Fruit fly (Drosophila melanogaster) whole organism, wandering third instar larva: ENCODE data around the gene Tps1.

Source experiments
- Abd-B ChIP-seq: fragments of >200 bp; optimal IDR thresholded peaks from 2 replicates; lab custom pipeline; 2017; ENCODE audit warnings: missing biosample characterization, missing genetic modification characterization
- CG32264 ChIP-seq: fragments of 200-800 bp; sonication (Bioruptor generic); optimal IDR thresholded peaks from 2 replicates; lab custom pipeline; 2016; ENCODE audit warnings: missing biosample characterization, missing genetic modification characterization
- CG9705 ChIP-seq: fragments of 200-800 bp; sonication (Bioruptor generic); optimal IDR thresholded peaks from 2 replicates; lab custom pipeline; 2018; ENCODE audit warnings: missing biosample characterization, mild to moderate bottlenecking, missing genetic modification characterization
- CrebA ChIP-seq: fragments of 200-800 bp; sonication (Bioruptor generic); optimal IDR thresholded peaks from 2 replicates; lab custom pipeline; 2016; ENCODE audit warnings: missing biosample characterization, mild to moderate bottlenecking, missing genetic modification characterization, borderline replicate concordance
- Dfd ChIP-seq: fragments of >200 bp; optimal IDR thresholded peaks from 2 replicates; lab custom pipeline; 2017; ENCODE audit warnings: missing biosample characterization, missing genetic modification characterization
- Dif ChIP-seq: fragments of 200-275, 200-300 bp; sonication (Bioruptor generic); optimal IDR thresholded peaks from 2 replicates; lab custom pipeline; 2018; ENCODE audit warnings: missing biosample characterization, missing genetic modification characterization; ENCODE audit not compliant: partially characterized antibody
- GATAd ChIP-seq: sonication (Bioruptor generic); optimal IDR thresholded peaks from 2 replicates; lab custom pipeline; 2016; ENCODE audit warnings: missing biosample characterization, missing genetic modification characterization
- HLH106 ChIP-seq: fragments of 200-800 bp; optimal IDR thresholded peaks from 3 replicates; lab custom pipeline; 2019; ENCODE audit warnings: missing biosample characterization, mild to moderate bottlenecking, missing genetic modification characterization, moderate library complexity
- Hnf4 ChIP-seq: fragments of 200-800 bp; sonication (Bioruptor generic); optimal IDR thresholded peaks from 2 replicates; lab custom pipeline; 2016; ENCODE audit warnings: missing biosample characterization, mild to moderate bottlenecking, missing genetic modification characterization
- Hr78 ChIP-seq: fragments of >200 bp; optimal IDR thresholded peaks from 2 replicates; lab custom pipeline; 2017; ENCODE audit warnings: missing biosample characterization, missing genetic modification characterization
- Hr83 ChIP-seq: fragments of 200-300 bp; sonication (Bioruptor generic); optimal IDR thresholded peaks from 2 replicates; lab custom pipeline; 2016; ENCODE audit warnings: missing biosample characterization, mild to moderate bottlenecking, missing genetic modification characterization, moderate library complexity; ENCODE audit not compliant: poor library complexity, severe bottlenecking
- Jra ChIP-seq: sonication (Bioruptor generic); optimal IDR thresholded peaks from 2 replicates; lab custom pipeline; 2016; ENCODE audit warnings: missing biosample characterization, missing genetic modification characterization
- Mio ChIP-seq: sonication (Bioruptor generic); optimal IDR thresholded peaks from 2 replicates; lab custom pipeline; 2016; ENCODE audit warnings: missing biosample characterization, missing genetic modification characterization
- Myc ChIP-seq: fragments of >200 bp; optimal IDR thresholded peaks from 2 replicates; lab custom pipeline; 2017
- N ChIP-seq: fragments of >200 bp; optimal IDR thresholded peaks from 2 replicates; lab custom pipeline; 2018; ENCODE audit warnings: missing biosample characterization, missing external identifiers, missing genetic modification characterization
- OdsH ChIP-seq: fragments of 200-800 bp; sonication (Bioruptor generic); optimal IDR thresholded peaks from 2 replicates; lab custom pipeline; 2016; ENCODE audit warnings: missing biosample characterization, mild to moderate bottlenecking, missing genetic modification characterization
- Rel ChIP-seq, 2 experiments: fragments of 200-800 bp; sonication (Bioruptor generic) in 1 of 2; optimal IDR thresholded peaks; 2 replicates in 1 of 2; 3 replicates in 1 of 2; lab custom pipeline; 2016 to 2019; ENCODE audit warnings: mild to moderate bottlenecking in 2 of 2, missing biosample characterization in 2 of 2, missing genetic modification characterization in 2 of 2, moderate library complexity in 1 of 2
- Sp1 ChIP-seq: fragments of 200-800 bp; sonication (Bioruptor generic); optimal IDR thresholded peaks from 3 replicates; lab custom pipeline; 2019; ENCODE audit warnings: missing biosample characterization, mild to moderate bottlenecking, missing genetic modification characterization, moderate library complexity
- Vsx2 ChIP-seq: fragments of 200-300, 225-300 bp; sonication (Bioruptor generic); optimal IDR thresholded peaks from 2 replicates; lab custom pipeline; 2018; ENCODE audit warnings: missing biosample characterization, missing genetic modification characterization; ENCODE audit not compliant: partially characterized antibody
- br ChIP-seq: fragments of 200-800 bp; sonication (Bioruptor generic); optimal IDR thresholded peaks from 2 replicates; lab custom pipeline; 2016; ENCODE audit warnings: missing biosample characterization, missing genetic modification characterization
- brk ChIP-seq: fragments of 200-800 bp; sonication (Bioruptor generic); optimal IDR thresholded peaks from 2 replicates; lab custom pipeline; 2016; ENCODE audit warnings: missing biosample characterization, mild to moderate bottlenecking, missing genetic modification characterization
- dl ChIP-seq, 2 experiments: fragments of 175-275, 200-275 bp in 1 of 2; fragments of 200-275 bp in 1 of 2; sonication (Bioruptor generic); optimal IDR thresholded peaks; lab custom pipeline; 2018; ENCODE audit warnings: mild to moderate bottlenecking in 2 of 2, missing biosample characterization in 2 of 2, missing genetic modification characterization in 2 of 2, moderate library complexity in 2 of 2; ENCODE audit not compliant: partially characterized antibody in 2 of 2, insufficient read depth in 1 of 2
- dmrt93B ChIP-seq: fragments of 200-800 bp; sonication (Bioruptor generic); optimal IDR thresholded peaks from 2 replicates; lab custom pipeline; 2018; ENCODE audit warnings: missing biosample characterization, mild to moderate bottlenecking, missing genetic modification characterization
- dsf ChIP-seq: sonication (Bioruptor generic); optimal IDR thresholded peaks from 2 replicates; lab custom pipeline; 2016; ENCODE audit warnings: missing biosample characterization, missing genetic modification characterization, borderline replicate concordance
- ey ChIP-seq: fragments of 200-800 bp; sonication (Bioruptor generic); optimal IDR thresholded peaks from 2 replicates; lab custom pipeline; 2016; ENCODE audit warnings: missing biosample characterization, missing genetic modification characterization
- foxo ChIP-seq, 2 experiments: fragments of 200-800 bp; sonication (Bioruptor generic); optimal IDR thresholded peaks; 2 replicates in 1 of 2; 3 replicates in 1 of 2; lab custom pipeline; 2016 to 2017; ENCODE audit warnings: missing biosample characterization in 2 of 2, missing genetic modification characterization in 2 of 2
- fru ChIP-seq: fragments of 200-800 bp; sonication (Bioruptor generic); optimal IDR thresholded peaks from 3 replicates; lab custom pipeline; 2016; ENCODE audit warnings: missing biosample characterization, mild to moderate bottlenecking, missing genetic modification characterization
- h ChIP-seq: fragments of 200-800 bp; sonication (Bioruptor generic); optimal IDR thresholded peaks from 3 replicates; lab custom pipeline; 2016; ENCODE audit warnings: missing biosample characterization, mild to moderate bottlenecking, missing genetic modification characterization
- jim ChIP-seq: fragments of 175-275, 200-325 bp; sonication (Bioruptor generic); optimal IDR thresholded peaks from 2 replicates; lab custom pipeline; 2016; ENCODE audit warnings: missing biosample characterization, mild to moderate bottlenecking, missing genetic modification characterization
- lola ChIP-seq: fragments of >200 bp; optimal IDR thresholded peaks from 2 replicates; lab custom pipeline; 2017; ENCODE audit warnings: missing biosample characterization, missing genetic modification characterization
- pan ChIP-seq: fragments of >200 bp; optimal IDR thresholded peaks from 2 replicates; lab custom pipeline; 2017
- psq ChIP-seq: fragments of 200-800 bp; sonication (Bioruptor generic); optimal IDR thresholded peaks from 3 replicates; lab custom pipeline; 2017; ENCODE audit warnings: missing biosample characterization, mild to moderate bottlenecking, missing genetic modification characterization, moderate library complexity
- rgr ChIP-seq: fragments of 200-800 bp; sonication (Bioruptor generic); optimal IDR thresholded peaks from 3 replicates; lab custom pipeline; 2016; ENCODE audit warnings: missing biosample characterization, mild to moderate bottlenecking, missing genetic modification characterization
- tai ChIP-seq: sonication (Bioruptor generic); optimal IDR thresholded peaks from 2 replicates; lab custom pipeline; 2016; ENCODE audit warnings: missing biosample characterization, missing genetic modification characterization
- usp ChIP-seq: fragments of >200 bp; optimal IDR thresholded peaks from 2 replicates; lab custom pipeline; 2017; ENCODE audit warnings: missing biosample characterization, missing genetic modification characterization
- woc ChIP-seq: sonication (Bioruptor generic); optimal IDR thresholded peaks from 2 replicates; lab custom pipeline; 2016; ENCODE audit warnings: missing biosample characterization, mild to moderate bottlenecking, missing genetic modification characterization

The Tps1 gene

dm6 chr2L:4352675-4353074, 35.5 kb upstream of the Tps1 start, which contains the start of gene CG15429:
TSS of gene CG15429 (plus strand) at chr2L:4352975.
- TF ChIP-seq N (GFP tag; lab: Kevin White, UChicago): no peak
- TF ChIP-seq pan: no peak
- no peak for TF ChIP-seq Hr78 (GFP tag; lab: Kevin White, UChicago)
- no peak for TF ChIP-seq Dfd
- TF ChIP-seq Myc (lab: Kevin White, UChicago): no peak
- TF ChIP-seq fru (GFP tag; lab: Kevin White, UChicago): no peak
- no peak for TF ChIP-seq Abd-B (GFP tag; lab: Kevin White, UChicago)
- no peak for TF ChIP-seq dsf (GFP tag; lab: Kevin White, UChicago)
- no peak for TF ChIP-seq tai
- no peak for TF ChIP-seq usp (GFP tag; lab: Kevin White, UChicago)
- no peak for TF ChIP-seq GATAd (GFP tag; lab: Kevin White, UChicago)
- no peak for TF ChIP-seq Dif (GFP tag; lab: Kevin White, UChicago)
- TF ChIP-seq jim: no peak
- no peak for TF ChIP-seq Rel (GFP tag; optimal IDR thresholded peaks at IDR 0.05; lab: Kevin White, UChicago)
- TF ChIP-seq Rel (tag; optimal IDR thresholded peaks at IDR 0.05; lab: Kevin White, UChicago): no peak
- TF ChIP-seq Hr83 (GFP tag; lab: Kevin White, UChicago): no peak
- no peak for TF ChIP-seq dmrt93B (GFP tag; lab: Kevin White, UChicago)
- no peak for TF ChIP-seq woc (GFP tag; lab: Kevin White, UChicago)
- TF ChIP-seq CG9705 (GFP tag; lab: Kevin White, UChicago): no peak

dm6 chr2L:4355066-4355465, 33.1 kb upstream of the Tps1 start:
- TF ChIP-seq dl (GFP tag; optimal IDR thresholded peaks at IDR 0.05; lab: Kevin White, UChicago; ENCODE audit: insufficient read depth in 1 of 2, partially characterized antibody in 2 of 2) (no peak), Vsx2 (GFP tag; lab: Kevin White, UChicago) (no peak)

DNA sequence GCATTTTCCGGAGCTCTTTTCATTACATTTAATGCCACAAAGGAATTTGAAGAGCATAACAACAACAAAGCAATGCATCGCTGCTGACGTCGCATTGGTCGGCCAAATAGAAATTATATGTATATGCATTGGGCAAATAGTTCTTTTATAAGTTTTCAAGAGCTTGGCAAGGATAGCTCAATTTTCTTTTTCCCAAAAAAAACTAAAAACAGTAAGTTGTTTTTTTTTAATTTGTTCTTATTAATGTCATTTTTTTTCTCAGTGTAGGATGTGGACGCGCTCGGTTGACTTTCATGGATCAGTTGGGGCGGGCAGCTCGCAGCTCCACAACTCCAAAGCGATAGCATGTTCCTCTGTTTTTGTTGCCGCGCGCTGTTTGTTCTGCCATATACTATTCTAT, 29.0 kb upstream of the Tps1 start:
- TF ChIP-seq foxo (GFP tag; optimal IDR thresholded peaks at IDR 0.05; lab: Kevin White, UChicago) (no peak), CG32264 (GFP tag; lab: Kevin White, UChicago) (no peak), dl (GFP tag; optimal IDR thresholded peaks at IDR 0.05; lab: Kevin White, UChicago; ENCODE audit: insufficient read depth in 1 of 2, partially characterized antibody in 2 of 2) (no peak)
- TF ChIP-seq, all 38 proteins: peak for 0

DNA sequence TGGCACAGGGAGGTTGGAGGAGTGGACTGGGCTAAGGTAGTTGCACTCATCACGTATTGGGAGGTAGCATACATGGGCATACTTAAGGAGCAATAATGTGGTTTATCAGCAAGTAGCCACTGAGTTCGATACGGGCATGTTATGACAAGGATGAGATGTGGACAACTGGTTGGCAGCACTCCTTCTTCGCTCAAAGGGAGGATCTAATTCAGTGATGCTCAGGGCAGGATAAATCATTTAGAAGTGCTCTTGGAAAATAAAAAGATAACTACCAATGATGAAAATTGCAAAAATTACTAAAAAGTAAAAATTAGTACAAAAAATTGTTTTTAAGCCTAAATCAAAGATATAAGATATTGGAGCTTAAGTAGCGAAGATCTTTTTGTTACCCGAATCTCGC, 27.2 kb upstream of the Tps1 start:
- TF ChIP-seq Dfd (no peak), ey (GFP tag; lab: Kevin White, UChicago) (peak; percentile 5), woc (GFP tag; lab: Kevin White, UChicago) (no peak), GATAd (GFP tag; lab: Kevin White, UChicago) (no peak), brk (no peak), usp (GFP tag; lab: Kevin White, UChicago) (no peak)

- no peak for TF ChIP-seq usp (GFP tag; lab: Kevin White, UChicago)
- peak; percentile 38 for TF ChIP-seq Sp1
- TF ChIP-seq Dif (GFP tag; lab: Kevin White, UChicago): no peak
- TF ChIP-seq Abd-B (GFP tag; lab: Kevin White, UChicago): no peak
- TF ChIP-seq brk: peak; percentile 26
- TF ChIP-seq Hr78 (GFP tag; lab: Kevin White, UChicago): no peak
- peak; percentile 32 for TF ChIP-seq fru (GFP tag; lab: Kevin White, UChicago)
- no peak for TF ChIP-seq dsf (GFP tag; lab: Kevin White, UChicago)
- no peak for TF ChIP-seq Dfd
- no peak for TF ChIP-seq GATAd (GFP tag; lab: Kevin White, UChicago)
- TF ChIP-seq ey (GFP tag; lab: Kevin White, UChicago): no peak
- TF ChIP-seq Mio (GFP tag; lab: Kevin White, UChicago): no peak
- TF ChIP-seq Jra (GFP tag; lab: Kevin White, UChicago): no peak
- peak; percentile 46 for TF ChIP-seq HLH106
- no peak for TF ChIP-seq dl (GFP tag; optimal IDR thresholded peaks at IDR 0.05; lab: Kevin White, UChicago; ENCODE audit: insufficient read depth in 1 of 2, partially characterized antibody in 2 of 2)
- TF ChIP-seq lola (GFP tag; lab: Kevin White, UChicago): no peak
- TF ChIP-seq dmrt93B (GFP tag; lab: Kevin White, UChicago): no peak
- peak; percentile 33 for TF ChIP-seq OdsH (GFP tag; lab: Kevin White, UChicago)
- TF ChIP-seq psq: peak; percentile 83
- TF ChIP-seq rgr (GFP tag; lab: Kevin White, UChicago): peak; percentile 26
- TF ChIP-seq Rel (GFP tag; optimal IDR thresholded peaks at IDR 0.05; lab: Kevin White, UChicago): no peak
- no peak for TF ChIP-seq Rel (tag; optimal IDR thresholded peaks at IDR 0.05; lab: Kevin White, UChicago)
- TF ChIP-seq foxo (GFP tag; optimal IDR thresholded peaks at IDR 0.05; lab: Kevin White, UChicago): peak in 1 of 2 experiments; percentile 62
- peak; percentile 19 for TF ChIP-seq br (GFP tag; lab: Kevin White, UChicago)
- no peak for TF ChIP-seq CrebA
- no peak for TF ChIP-seq Hr83 (GFP tag; lab: Kevin White, UChicago)
- peak; percentile 40 for TF ChIP-seq Hnf4 (GFP tag; lab: Kevin White, UChicago)
- TF ChIP-seq N (GFP tag; lab: Kevin White, UChicago): no peak
- peak; percentile 54 for TF ChIP-seq h
- TF ChIP-seq woc (GFP tag; lab: Kevin White, UChicago): peak; percentile 27
- no peak for TF ChIP-seq Myc (lab: Kevin White, UChicago)
- no peak for TF ChIP-seq jim
Observed at dm6 chr2L:4361438-4361975, 26.6 kb upstream of the Tps1 start, which contains the start of gene Traf4. TSS of gene Traf4 (plus strand) at chr2L:4361925.
